Fruit fly (Drosophila melanogaster) whole organism, embryonic: ENCODE results near the gene Pka-C1.

Source experiments
- Ada2b ChIP-seq: fragments of 200-800 bp; sonication (Bioruptor generic); IDR thresholded peaks from 2 replicates; pipeline ENCODE4 v1.3.6; 2022; ENCODE audit warnings: missing biosample characterization, missing genetic modification characterization
- Adf1 ChIP-seq: fragments of 200-800 bp; sonication (Bioruptor generic); IDR thresholded peaks from 2 replicates; pipeline ENCODE4 v1.3.6; 2022; ENCODE audit warnings: missing biosample characterization, missing genetic modification characterization
- C15 ChIP-seq: fragments of 200-800 bp; sonication (Bioruptor generic); IDR thresholded peaks from 3 replicates; pipeline ENCODE4 v1.3.6; 2022; ENCODE audit warnings: missing biosample characterization, missing genetic modification characterization
- CG10366 ChIP-seq: fragments of 200-800 bp; sonication (Bioruptor generic); IDR thresholded peaks from 2 replicates; pipeline ENCODE4 v1.3.6; 2022; ENCODE audit warnings: missing biosample characterization, missing genetic modification characterization
- CG12236 ChIP-seq: fragments of 200-800 bp; sonication (Bioruptor generic); optimal IDR thresholded peaks from 2 replicates; lab custom pipeline; 2016; ENCODE audit warnings: missing biosample characterization, missing genetic modification characterization
- CG12391 ChIP-seq: fragments of 200-800 bp; sonication (Bioruptor generic); optimal IDR thresholded peaks from 3 replicates; lab custom pipeline; 2018; ENCODE audit warnings: missing biosample characterization, mild to moderate bottlenecking, missing genetic modification characterization, moderate library complexity
- CG13123 ChIP-seq: fragments of 200-800 bp; sonication (Bioruptor generic); optimal IDR thresholded peaks from 2 replicates; lab custom pipeline; 2016; ENCODE audit warnings: missing biosample characterization, missing genetic modification characterization
- CG13624 ChIP-seq: fragments of 200-800 bp; sonication (Bioruptor generic); optimal IDR thresholded peaks from 2 replicates; lab custom pipeline; 2016; ENCODE audit warnings: missing biosample characterization, missing genetic modification characterization
- CG14860 ChIP-seq: fragments of 200-800 bp; sonication (Bioruptor generic); IDR thresholded peaks from 3 replicates; pipeline ENCODE4 v1.3.6; 2022; ENCODE audit warnings: missing biosample characterization, missing genetic modification characterization; ENCODE audit not compliant: partially characterized antibody
- CG15479 ChIP-seq: fragments of 200-800 bp; sonication (Bioruptor generic); optimal IDR thresholded peaks from 3 replicates; lab custom pipeline; 2019; ENCODE audit warnings: missing biosample characterization, mild to moderate bottlenecking, missing genetic modification characterization, moderate library complexity
- CG16813 ChIP-seq: fragments of 200-800 bp; sonication (Bioruptor generic); IDR thresholded peaks from 3 replicates; pipeline ENCODE4 v1.3.6; 2022; ENCODE audit warnings: missing biosample characterization, missing genetic modification characterization; ENCODE audit not compliant: partially characterized antibody
- CG17912 ChIP-seq: fragments of 200-800 bp; sonication (Bioruptor generic); optimal IDR thresholded peaks from 2 replicates; lab custom pipeline; 2018; ENCODE audit warnings: missing biosample characterization, mild to moderate bottlenecking, missing genetic modification characterization
- CG30403 ChIP-seq: fragments of 200-800 bp; sonication (Bioruptor generic); optimal IDR thresholded peaks from 3 replicates; lab custom pipeline; 2016; ENCODE audit warnings: missing biosample characterization, missing genetic modification characterization
- CG32532 ChIP-seq: fragments of 200-800 bp; sonication (Bioruptor generic); IDR thresholded peaks from 2 replicates; pipeline ENCODE4 v1.3.6; 2022; ENCODE audit warnings: missing biosample characterization, missing genetic modification characterization
- CG32767 ChIP-seq: fragments of 200-800 bp; sonication (Bioruptor generic); IDR thresholded peaks from 2 replicates; pipeline ENCODE4 v1.3.6; 2022; ENCODE audit warnings: missing biosample characterization, missing genetic modification characterization
- CG33557 ChIP-seq: fragments of 200-800 bp; sonication (Bioruptor generic); optimal IDR thresholded peaks from 2 replicates; lab custom pipeline; 2019; ENCODE audit warnings: missing biosample characterization, mild to moderate bottlenecking, missing genetic modification characterization, moderate library complexity
- CG3995 ChIP-seq: fragments of 200-800 bp; sonication (Bioruptor generic); optimal IDR thresholded peaks from 3 replicates; lab custom pipeline; 2016; ENCODE audit warnings: missing biosample characterization, missing genetic modification characterization
- CG4854 ChIP-seq: fragments of 200-800 bp; sonication (Bioruptor generic); optimal IDR thresholded peaks from 2 replicates; lab custom pipeline; 2016; ENCODE audit warnings: missing biosample characterization, missing genetic modification characterization, inconsistent platforms
- CG5245 ChIP-seq: fragments of 200-800 bp; sonication (Bioruptor generic); optimal IDR thresholded peaks from 3 replicates; lab custom pipeline; 2016; ENCODE audit warnings: missing biosample characterization, missing genetic modification characterization
- CG7271 ChIP-seq: fragments of 200-800 bp; sonication (Bioruptor generic); optimal IDR thresholded peaks from 2 replicates; lab custom pipeline; 2018; ENCODE audit warnings: missing biosample characterization, mild to moderate bottlenecking, missing genetic modification characterization, moderate library complexity
- CG7372 ChIP-seq: fragments of 200-800 bp; sonication (Bioruptor generic); IDR thresholded peaks from 2 replicates; pipeline ENCODE4 v1.3.6; 2022; ENCODE audit warnings: missing biosample characterization, missing genetic modification characterization
- CG8388 ChIP-seq: fragments of 200-800 bp; sonication (Bioruptor generic); optimal IDR thresholded peaks from 2 replicates; lab custom pipeline; 2019; ENCODE audit warnings: missing biosample characterization, mild to moderate bottlenecking, missing genetic modification characterization, moderate library complexity
- CG8765 ChIP-seq: fragments of 200-800 bp; sonication (Bioruptor generic); IDR thresholded peaks from 2 replicates; pipeline ENCODE4 v1.3.6; 2022; ENCODE audit warnings: missing biosample characterization, missing genetic modification characterization
- CG9876 ChIP-seq: fragments of 200-800 bp; sonication (Bioruptor generic); optimal IDR thresholded peaks from 2 replicates; lab custom pipeline; 2016; ENCODE audit warnings: missing biosample characterization, missing genetic modification characterization
- Chrac-16 ChIP-seq: fragments of 200-800 bp; sonication (Bioruptor generic); optimal IDR thresholded peaks from 3 replicates; lab custom pipeline; 2016; ENCODE audit warnings: missing biosample characterization, missing genetic modification characterization
- Dad ChIP-seq: fragments of 200-800 bp; sonication (Bioruptor generic); optimal IDR thresholded peaks from 3 replicates; lab custom pipeline; 2016; ENCODE audit warnings: missing biosample characterization, missing genetic modification characterization
- HLHmδ ChIP-seq: fragments of 200-800 bp; sonication (Bioruptor generic); optimal IDR thresholded peaks from 2 replicates; lab custom pipeline; 2018; ENCODE audit warnings: missing biosample characterization, mild to moderate bottlenecking, missing genetic modification characterization, moderate library complexity
- HmgD ChIP-seq: fragments of 200-800 bp; sonication (Bioruptor generic); optimal IDR thresholded peaks from 3 replicates; lab custom pipeline; 2016; ENCODE audit warnings: missing biosample characterization, missing genetic modification characterization
- NC2α ChIP-seq: fragments of 200-800 bp; sonication (Bioruptor generic); optimal IDR thresholded peaks from 2 replicates; lab custom pipeline; 2016; ENCODE audit warnings: missing biosample characterization, missing genetic modification characterization
- Sin3A ChIP-seq: fragments of >200 bp; optimal IDR thresholded peaks from 2 replicates; lab custom pipeline; 2018
- Sox100B ChIP-seq: fragments of 200-800 bp; sonication (Bioruptor generic); optimal IDR thresholded peaks from 3 replicates; lab custom pipeline; 2018; ENCODE audit warnings: missing biosample characterization, mild to moderate bottlenecking, missing genetic modification characterization
- TFAM ChIP-seq: fragments of 200-800 bp; sonication (Bioruptor generic); optimal IDR thresholded peaks from 2 replicates; lab custom pipeline; 2017; ENCODE audit warnings: missing biosample characterization, missing genetic modification characterization, inconsistent platforms
- YL-1 ChIP-seq: fragments of 200-800 bp; sonication (Bioruptor generic); optimal IDR thresholded peaks from 3 replicates; lab custom pipeline; 2017; ENCODE audit warnings: missing biosample characterization, mild to moderate bottlenecking, missing genetic modification characterization
- ap ChIP-seq: fragments of 200-800 bp; sonication (Bioruptor generic); IDR thresholded peaks from 2 replicates; pipeline ENCODE4 v1.3.6; 2022; ENCODE audit warnings: missing biosample characterization, missing genetic modification characterization
- bcd ChIP-seq: fragments of 200-800 bp; sonication (Bioruptor generic); optimal IDR thresholded peaks from 2 replicates; lab custom pipeline; 2017; ENCODE audit warnings: missing biosample characterization, mild to moderate bottlenecking, missing genetic modification characterization
- corto ChIP-seq: fragments of 200-800 bp; sonication (Bioruptor generic); optimal IDR thresholded peaks from 2 replicates; lab custom pipeline; 2016; ENCODE audit warnings: missing biosample characterization, mild to moderate bottlenecking, missing genetic modification characterization, moderate library complexity
- dati ChIP-seq: fragments of 200-800 bp; sonication (Bioruptor generic); IDR thresholded peaks from 2 replicates; pipeline ENCODE4 v1.3.6; 2022; ENCODE audit warnings: missing biosample characterization, missing genetic modification characterization
- en ChIP-seq: fragments of 200-800 bp; sonication (Bioruptor generic); optimal IDR thresholded peaks from 2 replicates; lab custom pipeline; 2016; ENCODE audit warnings: missing biosample characterization, missing genetic modification characterization
- eve ChIP-seq, 2 experiments: fragments of >200 bp; optimal IDR thresholded peaks; 2 replicates each; lab custom pipeline; 2017; ENCODE audit warnings: missing biosample characterization in 2 of 2, missing genetic modification characterization in 2 of 2
- h ChIP-seq: fragments of >200 bp; optimal IDR thresholded peaks from 2 replicates; lab custom pipeline; 2017
- kay ChIP-seq: fragments of 200-800 bp; sonication (Bioruptor generic); optimal IDR thresholded peaks from 2 replicates; lab custom pipeline; 2016; ENCODE audit warnings: missing biosample characterization, missing genetic modification characterization
- ken ChIP-seq: fragments of 200-800 bp; sonication (Bioruptor generic); IDR thresholded peaks from 3 replicates; pipeline ENCODE4 v1.3.6; 2022; ENCODE audit warnings: missing biosample characterization, missing genetic modification characterization
- lola ChIP-seq, 3 experiments: fragments of >200 bp in 2 of 3; fragments of 200-800 bp in 1 of 3; sonication (Bioruptor generic) in 1 of 3; optimal IDR thresholded peaks; 2 replicates each; lab custom pipeline; 2017 to 2019; ENCODE audit warnings: missing biosample characterization in 3 of 3, missing genetic modification characterization in 3 of 3, mild to moderate bottlenecking in 1 of 3, moderate library complexity in 1 of 3
- nom ChIP-seq: fragments of 200-800 bp; sonication (Bioruptor generic); optimal IDR thresholded peaks from 2 replicates; lab custom pipeline; 2017; ENCODE audit warnings: missing biosample characterization, missing genetic modification characterization, mild to moderate bottlenecking, moderate library complexity, missing genetic modification reagents
- onecut ChIP-seq: fragments of 200-800 bp; sonication (Bioruptor generic); IDR thresholded peaks from 2 replicates; pipeline ENCODE4 v1.3.6; 2022; ENCODE audit warnings: missing biosample characterization, missing genetic modification characterization
- pan ChIP-seq, 4 experiments: fragments of >200 bp in 3 of 4; fragments of 200-800 bp in 1 of 4; sonication (Bioruptor generic) in 1 of 4; optimal IDR thresholded peaks in 3 of 4; IDR thresholded peaks in 1 of 4; 2 replicates each; pipeline versions ENCODE4 v1.3.6 to Lab custom; 2017 to 2022; ENCODE audit warnings: missing biosample characterization in 2 of 4, missing genetic modification characterization in 2 of 4, mixed read lengths in 1 of 4
- pho ChIP-seq: fragments of 200-800 bp; sonication (Bioruptor generic); optimal IDR thresholded peaks from 2 replicates; lab custom pipeline; 2016; ENCODE audit warnings: missing biosample characterization, missing genetic modification characterization
- scrt ChIP-seq: fragments of 200-800 bp; sonication (Bioruptor generic); optimal IDR thresholded peaks from 2 replicates; lab custom pipeline; 2018; ENCODE audit warnings: missing biosample characterization, mild to moderate bottlenecking, missing genetic modification characterization, moderate library complexity
- unc-4 ChIP-seq: fragments of 200-800 bp; sonication (Bioruptor generic); IDR thresholded peaks from 2 replicates; pipeline ENCODE4 v1.3.6; 2022; ENCODE audit warnings: missing biosample characterization, missing genetic modification characterization; ENCODE audit not compliant: partially characterized antibody
- wor ChIP-seq: fragments of 200-800 bp; sonication (Bioruptor generic); IDR thresholded peaks from 2 replicates; pipeline ENCODE4 v1.3.6; 2022; ENCODE audit warnings: missing biosample characterization, missing genetic modification characterization

The Pka-C1 gene

DNA sequence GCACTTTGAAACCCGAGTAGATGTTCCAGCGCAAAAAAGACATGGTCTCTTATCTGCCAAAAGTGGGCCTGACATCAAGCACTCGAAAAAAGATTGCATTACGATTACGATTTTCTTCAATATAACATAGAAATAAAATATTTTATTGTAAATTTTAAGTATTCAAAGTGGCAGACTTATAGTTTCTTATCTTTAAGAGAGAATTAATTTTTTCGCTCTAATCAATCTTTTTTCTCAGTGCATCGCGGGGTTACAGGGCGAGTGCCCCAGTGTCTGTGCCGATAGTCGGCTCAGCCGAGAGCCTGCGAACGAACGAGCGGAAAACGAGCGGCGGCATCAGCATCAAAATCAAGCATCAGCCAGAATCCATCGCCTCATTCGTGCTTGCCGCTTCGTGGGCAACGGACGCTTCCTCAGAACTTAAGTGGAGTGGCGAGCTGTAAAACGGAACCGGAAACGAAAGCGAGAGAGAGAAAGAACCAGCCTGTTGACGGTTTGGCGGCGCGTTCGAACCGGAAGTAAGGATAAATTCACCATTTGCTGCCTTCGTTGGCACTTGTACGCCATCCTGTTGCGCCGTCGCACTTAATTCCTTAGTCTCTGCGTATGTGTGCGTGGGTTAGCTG is 65.2 kb downstream of the Pka-C1 start, which contains the start of gene Apoltp (continued):
- no peak for TF ChIP-seq CG16813 (GFP tag; lab: Robert Waterston, UW)
- TF ChIP-seq Dad (GFP tag; lab: Kevin White, UChicago), result no peak
- TF ChIP-seq h (lab: Kevin White, UChicago), result no peak
- TF ChIP-seq ap (GFP tag; lab: Robert Waterston, UW), result no peak
- TF ChIP-seq CG13624, result no peak
- no peak for TF ChIP-seq HLHmδ (GFP tag; lab: Kevin White, UChicago)
- no peak for TF ChIP-seq CG3995 (GFP tag; lab: Kevin White, UChicago)
- no peak for TF ChIP-seq pho (GFP tag; lab: Kevin White, UChicago)
- TF ChIP-seq lola (GFP tag; optimal IDR thresholded peaks at IDR 0.05; lab: Kevin White, UChicago), result peak in 1 of 3 experiments; percentile 33
- TF ChIP-seq YL-1, result no peak
- peak; percentile 74 for TF ChIP-seq bcd
- no peak for TF ChIP-seq CG15479 (GFP tag; lab: Kevin White, UChicago)
- peak; percentile 72 for TF ChIP-seq scrt (GFP tag; lab: Kevin White, UChicago)
- no peak for TF ChIP-seq CG12236 (GFP tag; lab: Kevin White, UChicago)
- peak; percentile 12 for TF ChIP-seq kay (GFP tag; lab: Kevin White, UChicago)
- no peak for TF ChIP-seq CG17912 (GFP tag; lab: Kevin White, UChicago)
- no peak for TF ChIP-seq wor (GFP tag; lab: Robert Waterston, UW)
- peak; percentile 16 for TF ChIP-seq TFAM
- peak; percentile 70 for TF ChIP-seq CG10366 (GFP tag; lab: Robert Waterston, UW)
- TF ChIP-seq Chrac-16, result peak; percentile 19
- peak; percentile 25 for TF ChIP-seq CG5245 (GFP tag; lab: Kevin White, UChicago)
- TF ChIP-seq CG8765 (GFP tag; lab: Robert Waterston, UW), result no peak
- peak; percentile 5; the same call in 1 of the 3 replicates for TF ChIP-seq ken (GFP tag; lab: Robert Waterston, UW)
- peak; percentile 38 for TF ChIP-seq corto (GFP tag; lab: Kevin White, UChicago)
- peak; percentile 53; the same call in 1 of the 2 replicates for TF ChIP-seq CG7372
- TF ChIP-seq CG9876 (GFP tag; lab: Kevin White, UChicago), result no peak
- TF ChIP-seq Sox100B (GFP tag; lab: Kevin White, UChicago), result peak; percentile 52
- peak in 1 of 2 experiments; percentile 63 for TF ChIP-seq eve (GFP tag; optimal IDR thresholded peaks at IDR 0.05; lab: Kevin White, UChicago)
- TF ChIP-seq C15 (GFP tag; lab: Robert Waterston, UW), result 0 out of 3 replicates have a peak, but pooled peaks have one; percentile 32
- TF ChIP-seq CG7271, result peak; percentile 6
- TF ChIP-seq Sin3A (lab: Kevin White, UChicago), result no peak
- TF ChIP-seq CG32532 (GFP tag; lab: Robert Waterston, UW), result peak; percentile 81
- TF ChIP-seq CG8388, result peak; percentile 9
- no peak for TF ChIP-seq NC2α (GFP tag; lab: Kevin White, UChicago)
- peak; percentile 74 for TF ChIP-seq Ada2b
- no peak for TF ChIP-seq unc-4 (GFP tag; lab: Robert Waterston, UW)
- TF ChIP-seq en, result no peak
- no peak for TF ChIP-seq pan (optimal IDR thresholded peaks at IDR 0.05; lab: Kevin White, UChicago)
- peak in 1 of 2 experiments; percentile 71 for TF ChIP-seq pan (GFP tag; optimal IDR thresholded peaks at IDR 0.05 in 1 of 2, IDR thresholded peaks at IDR 0.05 in 1 of 2)
- 0 out of 2 replicates have a peak, but pooled peaks have one; percentile 32 for TF ChIP-seq CG32767 (GFP tag; lab: Robert Waterston, UW)
- no peak for TF ChIP-seq CG13123
- TF ChIP-seq dati (GFP tag; lab: Robert Waterston, UW), result no peak
- TF ChIP-seq CG14860 (GFP tag; lab: Robert Waterston, UW), result no peak
- TF ChIP-seq Adf1 (GFP tag; lab: Robert Waterston, UW), result peak; percentile 50; the same call in 1 of the 2 replicates
- TF ChIP-seq HmgD (GFP tag; lab: Kevin White, UChicago), result no peak
- peak; percentile 55 for TF ChIP-seq CG30403 (GFP tag; lab: Kevin White, UChicago)
- peak; percentile 45 for TF ChIP-seq onecut (GFP tag; lab: Robert Waterston, UW)
- no peak for TF ChIP-seq CG33557 (GFP tag; lab: Kevin White, UChicago)
- peak; percentile 48 for TF ChIP-seq nom (GFP tag; lab: Kevin White, UChicago)
- peak; percentile 67 for TF ChIP-seq CG12391 (tag; lab: Kevin White, UChicago)
- peak; percentile 31 for TF ChIP-seq CG4854 (GFP tag; lab: Kevin White, UChicago)
